ENCODE assay signal across 3 worm cellular contexts in the genomic region with DNA sequence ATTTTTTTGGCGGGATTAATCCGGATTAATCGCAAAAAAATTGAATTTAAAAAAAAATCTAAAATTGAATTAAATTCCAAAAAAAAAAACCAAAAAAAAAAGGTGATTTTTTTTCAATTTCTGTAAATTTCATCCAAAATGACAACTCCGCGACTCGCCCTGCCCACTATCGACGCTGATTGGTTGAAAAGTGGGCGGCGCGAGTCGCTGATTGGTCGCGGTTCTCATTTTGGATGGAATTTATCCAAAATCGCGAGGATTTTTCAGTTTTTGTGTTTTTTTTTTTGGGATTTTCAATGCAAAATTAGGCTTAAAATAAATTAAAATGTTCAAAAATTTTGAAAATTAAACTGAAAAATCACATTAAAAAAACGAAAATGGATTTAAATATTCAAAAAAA.
TF ChIP-seq lines count a peak whose summit lies in the region.

No protein-coding gene starts in this region.

TF ChIP-seq in whole organism, L3 larva, 47 proteins besides CTCF, POLR2A, EP300 and RAD21:
- TF ChIP-seq nfya-1 (tag; optimal IDR thresholded peaks at IDR 0.05; lab: Kevin White, UChicago; ENCODE audit: insufficient read depth) (peak; percentile 91), fkh-2 (tag; optimal IDR thresholded peaks at IDR 0.05; lab: Kevin White, UChicago) (no peak)
TF ChIP-seq in whole organism, L3 larva: peak in this region for 1.

TF ChIP-seq in whole organism, late embryonic, 69 proteins besides CTCF, POLR2A, EP300 and RAD21:
- TF ChIP-seq elt-2 (tag; optimal IDR thresholded peaks at IDR 0.05; lab: Kevin White, UChicago) (no peak), nfya-1 (tag; optimal IDR thresholded peaks at IDR 0.05; lab: Kevin White, UChicago) (peak; percentile 91)

TF ChIP-seq in whole organism, young adult, 124 proteins besides CTCF, POLR2A, EP300 and RAD21:
- TF ChIP-seq mes-4 (tag; optimal IDR thresholded peaks at IDR 0.05; lab: Kevin White, UChicago) (no peak), cebp-2 (GFP tag; IDR thresholded peaks at IDR 0.05; lab: Robert Waterston, UW) (no peak), nfyb-1 (GFP tag; IDR thresholded peaks at IDR 0.05; lab: Robert Waterston, UW) (0 out of 2 replicates have a peak, but pooled peaks have one; percentile 26)
